Worm (Caenorhabditis elegans) whole organism, young adult: ENCODE data around the gene C17H12.37.

Experiments
- B0019.2 ChIP-seq: fragments of 200-800 bp; sonication (Bioruptor generic); conservative IDR thresholded peaks from 2 replicates; pipeline ENCODE4 v1.3.6; 2022; ENCODE audit warnings: missing genetic modification reagents, missing genetic modification characterization, missing compliant biosample characterization
- B0035.1 ChIP-seq: sonication (generic microtip); optimal IDR thresholded peaks from 2 replicates; lab custom pipeline; 2016; ENCODE audit warnings: missing genetic modification characterization, mild to moderate bottlenecking, missing compliant biosample characterization, missing genotype, missing genetic modification reagents
- B0261.1 ChIP-seq: sonication (generic microtip); optimal IDR thresholded peaks from 2 replicates; lab custom pipeline; 2016; ENCODE audit warnings: mild to moderate bottlenecking, missing genetic modification characterization, moderate library complexity, missing compliant biosample characterization
- D2030.7 ChIP-seq: fragments of 200-800 bp; sonication (Bioruptor generic); IDR thresholded peaks from 2 replicates; pipeline ENCODE4 v1.3.6; 2022; ENCODE audit warnings: missing genetic modification reagents, missing genetic modification characterization, missing compliant biosample characterization
- F23B12.7 ChIP-seq: sonication (generic microtip); optimal IDR thresholded peaks from 2 replicates; lab custom pipeline; 2017; ENCODE audit warnings: missing genetic modification characterization, mild to moderate bottlenecking, missing compliant biosample characterization, antibody characterized with exemption, moderate library complexity; ENCODE audit not compliant: insufficient read depth
- F33H1.4 ChIP-seq: fragments of 200-800 bp; sonication (Bioruptor generic); IDR thresholded peaks from 2 replicates; pipeline ENCODE4 v1.3.6; 2022; ENCODE audit warnings: missing genetic modification reagents, missing genetic modification characterization, missing compliant biosample characterization
- F49E8.2 ChIP-seq: sonication (generic microtip); optimal IDR thresholded peaks from 3 replicates; lab custom pipeline; 2017; ENCODE audit warnings: missing genetic modification characterization, mild to moderate bottlenecking, missing compliant biosample characterization, antibody characterized with exemption, moderate library complexity; ENCODE audit not compliant: insufficient read depth
- K12H6.12 ChIP-seq: fragments of 200-800 bp; sonication (Bioruptor generic); optimal IDR thresholded peaks from 2 replicates; lab custom pipeline; 2018; ENCODE audit warnings: mild to moderate bottlenecking, missing genetic modification characterization, missing compliant biosample characterization
- Y79H2A.3 ChIP-seq: fragments of 200-800 bp; sonication (Bioruptor generic); conservative IDR thresholded peaks from 2 replicates; pipeline ENCODE4 v1.3.6; 2022; ENCODE audit warnings: missing genetic modification reagents, missing genetic modification characterization, missing compliant biosample characterization
- ama-1 ChIP-seq, 3 experiments: fragments of 150-350 bp in 1 of 3; sonication (generic microtip) in 2 of 3; optimal IDR thresholded peaks; 2 replicates each; lab custom pipeline; 2014 to 2018; ENCODE audit warnings: missing biosample characterization in 2 of 3, missing genetic modification characterization in 2 of 3, missing genetic modification reagents in 2 of 3
- athp-1 ChIP-seq: sonication (generic microtip); optimal IDR thresholded peaks from 2 replicates; lab custom pipeline; 2017; ENCODE audit warnings: mild to moderate bottlenecking, missing genetic modification characterization, missing compliant biosample characterization
- attf-3 ChIP-seq: fragments of 200-800 bp; sonication (Bioruptor generic); conservative IDR thresholded peaks from 2 replicates; pipeline ENCODE4 v1.3.6; 2022; ENCODE audit warnings: missing genetic modification reagents, missing genetic modification characterization, missing compliant biosample characterization
- bed-2 ChIP-seq: fragments of 200-800 bp; sonication (Bioruptor generic); IDR thresholded peaks from 2 replicates; pipeline ENCODE4 v1.3.6; 2022; ENCODE audit warnings: missing genetic modification reagents, missing genetic modification characterization, missing compliant biosample characterization
- cebp-1 ChIP-seq, 2 experiments: fragments of 200-800 bp in 1 of 2; sonication (Bioruptor generic) in 1 of 2; sonication (generic microtip) in 1 of 2; IDR thresholded peaks in 1 of 2; optimal IDR thresholded peaks in 1 of 2; 2 replicates each; pipeline versions ENCODE4 v1.3.6 to Lab custom; 2017 to 2022; ENCODE audit warnings: missing compliant biosample characterization in 2 of 2, missing genetic modification characterization in 2 of 2, mild to moderate bottlenecking in 1 of 2, missing genetic modification reagents in 1 of 2, moderate library complexity in 1 of 2
- cebp-2 ChIP-seq: fragments of 200-800 bp; sonication (Bioruptor generic); IDR thresholded peaks from 2 replicates; pipeline ENCODE4 v1.3.6; 2022; ENCODE audit warnings: missing genetic modification characterization, missing compliant biosample characterization
- ceh-27 ChIP-seq: fragments of 200-800 bp; sonication (Bioruptor generic); optimal IDR thresholded peaks from 2 replicates; lab custom pipeline; 2018; ENCODE audit warnings: mild to moderate bottlenecking, missing genetic modification characterization, moderate library complexity, missing compliant biosample characterization
- ceh-58 ChIP-seq: fragments of 200-800 bp; sonication (Bioruptor generic); IDR thresholded peaks from 2 replicates; pipeline ENCODE4 v1.3.6; 2022; ENCODE audit warnings: missing genetic modification characterization, missing compliant biosample characterization
- ceh-91 ChIP-seq: fragments of 200-800 bp; sonication (Bioruptor generic); IDR thresholded peaks from 2 replicates; pipeline ENCODE4 v1.3.6; 2022; ENCODE audit warnings: missing genetic modification reagents, missing genetic modification characterization, missing compliant biosample characterization
- die-1 ChIP-seq: sonication (generic microtip); optimal IDR thresholded peaks from 2 replicates; lab custom pipeline; 2016; ENCODE audit warnings: missing genotype, mild to moderate bottlenecking, missing genetic modification characterization, missing compliant biosample characterization
- dox-1 ChIP-seq: fragments of 200-800 bp; sonication (Bioruptor generic); IDR thresholded peaks from 2 replicates; pipeline ENCODE4 v1.3.6; 2022; ENCODE audit warnings: missing genetic modification reagents, missing genetic modification characterization, missing compliant biosample characterization
- efl-1 ChIP-seq: fragments of 150-350 bp; optimal IDR thresholded peaks from 2 replicates; lab custom pipeline; 2014; ENCODE audit warnings: missing biosample characterization, missing genetic modification reagents, missing genetic modification characterization
- egl-44 ChIP-seq: fragments of 200-800 bp; sonication (Bioruptor generic); IDR thresholded peaks from 2 replicates; pipeline ENCODE4 v1.3.6; 2022; ENCODE audit warnings: missing genetic modification reagents, missing genetic modification characterization, missing compliant biosample characterization
- him-1 ChIP-seq: sonication (generic microtip); optimal IDR thresholded peaks from 2 replicates; lab custom pipeline; 2016; ENCODE audit warnings: missing genotype, missing genetic modification reagents, missing genetic modification characterization, missing compliant biosample characterization
- hmg-1.2 ChIP-seq: fragments of 200-800 bp; sonication (Bioruptor generic); IDR thresholded peaks from 2 replicates; pipeline ENCODE4 v1.3.6; 2022; ENCODE audit warnings: missing genetic modification reagents, missing genetic modification characterization, missing compliant biosample characterization
- hsf-1 ChIP-seq: fragments of 200-800 bp; sonication (Bioruptor generic); IDR thresholded peaks from 2 replicates; pipeline ENCODE4 v1.3.6; 2022; ENCODE audit warnings: missing genetic modification reagents, missing genetic modification characterization, missing compliant biosample characterization
- lin-35 ChIP-seq, 3 experiments: fragments of 150-350 bp in 2 of 3; sonication (generic microtip) in 1 of 3; optimal IDR thresholded peaks; 2 replicates each; lab custom pipeline; 2014 to 2018; ENCODE audit warnings: missing biosample characterization in 3 of 3, missing genetic modification characterization in 3 of 3, missing genetic modification reagents in 3 of 3
- lsl-1 ChIP-seq: fragments of 200-800 bp; sonication (Bioruptor generic); optimal IDR thresholded peaks from 2 replicates; lab custom pipeline; 2018; ENCODE audit warnings: mild to moderate bottlenecking, missing genetic modification characterization, moderate library complexity, missing compliant biosample characterization
- lsy-27 ChIP-seq: sonication (generic microtip); optimal IDR thresholded peaks from 2 replicates; lab custom pipeline; 2017; ENCODE audit warnings: missing genetic modification characterization, mild to moderate bottlenecking, missing compliant biosample characterization, antibody characterized with exemption, missing genotype, borderline replicate concordance; ENCODE audit not compliant: insufficient read depth
- madf-3 ChIP-seq: fragments of 200-800 bp; sonication (Bioruptor generic); IDR thresholded peaks from 2 replicates; pipeline ENCODE4 v1.3.6; 2022; ENCODE audit warnings: missing genetic modification reagents, missing genetic modification characterization, missing compliant biosample characterization
- madf-6 ChIP-seq: fragments of 200-800 bp; sonication (Bioruptor generic); IDR thresholded peaks from 2 replicates; pipeline ENCODE4 v1.3.6; 2022; ENCODE audit warnings: missing genetic modification reagents, missing genetic modification characterization, missing compliant biosample characterization
- madf-8 ChIP-seq: fragments of 200-800 bp; sonication (Bioruptor generic); conservative IDR thresholded peaks from 2 replicates; pipeline ENCODE4 v1.3.6; 2022; ENCODE audit warnings: missing genetic modification reagents, missing genetic modification characterization, missing compliant biosample characterization
- nfyb-1 ChIP-seq: fragments of 200-800 bp; sonication (Bioruptor generic); IDR thresholded peaks from 2 replicates; pipeline ENCODE4 v1.3.6; 2022; ENCODE audit warnings: missing genetic modification reagents, missing genetic modification characterization, missing compliant biosample characterization
- pha-4 ChIP-seq: fragments of 150-350 bp; sonication (generic microtip); optimal IDR thresholded peaks from 2 replicates; lab custom pipeline; 2014; ENCODE audit warnings: missing biosample characterization, missing genetic modification reagents, missing genetic modification characterization
- rpc-1 ChIP-seq, 2 experiments: fragments of 150-350 bp in 1 of 2; sonication (generic microtip) in 1 of 2; optimal IDR thresholded peaks; 2 replicates each; lab custom pipeline; 2014 to 2018; ENCODE audit warnings: missing biosample characterization in 1 of 2, missing genetic modification characterization in 1 of 2, missing genetic modification reagents in 1 of 2, missing genotype in 1 of 2
- sdz-38 ChIP-seq: sonication (generic microtip); optimal IDR thresholded peaks from 2 replicates; lab custom pipeline; 2016; ENCODE audit warnings: missing genotype, missing genetic modification characterization, missing compliant biosample characterization
- snpc-1.1 ChIP-seq: sonication (generic microtip); optimal IDR thresholded peaks from 2 replicates; lab custom pipeline; 2017; ENCODE audit warnings: missing genetic modification characterization, mild to moderate bottlenecking, missing compliant biosample characterization, antibody characterized with exemption, moderate library complexity, missing genotype, missing genetic modification reagents; ENCODE audit not compliant: insufficient read depth
- snpc-4 ChIP-seq, 5 experiments: fragments of 150-350 bp in 1 of 5; sonication (generic microtip) in 4 of 5; optimal IDR thresholded peaks; 2 replicates each; lab custom pipeline; 2014 to 2018; ENCODE audit warnings: missing genetic modification characterization in 5 of 5, missing biosample characterization in 3 of 5, antibody characterized with exemption in 2 of 5, mild to moderate bottlenecking in 2 of 5, missing compliant biosample characterization in 2 of 5, missing genotype in 2 of 5, moderate library complexity in 2 of 5, missing genetic modification reagents in 1 of 5
- tbp1 ChIP-seq: fragments of 200-800 bp; sonication (Bioruptor generic); optimal IDR thresholded peaks from 2 replicates; lab custom pipeline; 2018; ENCODE audit warnings: mild to moderate bottlenecking, missing genetic modification characterization, missing compliant biosample characterization
- unc-130 ChIP-seq: sonication (generic microtip); optimal IDR thresholded peaks from 2 replicates; lab custom pipeline; 2016; ENCODE audit warnings: missing genetic modification reagents, missing genetic modification characterization, missing compliant biosample characterization
- unc-62 ChIP-seq: fragments of 150-350 bp; optimal IDR thresholded peaks from 2 replicates; lab custom pipeline; 2014; ENCODE audit warnings: missing biosample characterization, missing genetic modification reagents, missing genetic modification characterization
- xnd-1 ChIP-seq: sonication (generic microtip); optimal IDR thresholded peaks from 2 replicates; lab custom pipeline; 2016; ENCODE audit warnings: missing genotype, missing genetic modification reagents, missing genetic modification characterization, missing compliant biosample characterization
- ztf-18 ChIP-seq: sonication (generic microtip); optimal IDR thresholded peaks from 2 replicates; lab custom pipeline; 2016; ENCODE audit warnings: missing genotype, mild to moderate bottlenecking, missing genetic modification characterization, missing compliant biosample characterization
- ztf-26 ChIP-seq: sonication (generic microtip); optimal IDR thresholded peaks from 2 replicates; lab custom pipeline; 2017; ENCODE audit warnings: missing genetic modification characterization, missing compliant biosample characterization
- ztf-3 ChIP-seq: fragments of 200-800 bp; sonication (Bioruptor generic); optimal IDR thresholded peaks from 2 replicates; lab custom pipeline; 2018; ENCODE audit warnings: mild to moderate bottlenecking, missing genetic modification characterization, missing compliant biosample characterization

C17H12.37 gene

DNA sequence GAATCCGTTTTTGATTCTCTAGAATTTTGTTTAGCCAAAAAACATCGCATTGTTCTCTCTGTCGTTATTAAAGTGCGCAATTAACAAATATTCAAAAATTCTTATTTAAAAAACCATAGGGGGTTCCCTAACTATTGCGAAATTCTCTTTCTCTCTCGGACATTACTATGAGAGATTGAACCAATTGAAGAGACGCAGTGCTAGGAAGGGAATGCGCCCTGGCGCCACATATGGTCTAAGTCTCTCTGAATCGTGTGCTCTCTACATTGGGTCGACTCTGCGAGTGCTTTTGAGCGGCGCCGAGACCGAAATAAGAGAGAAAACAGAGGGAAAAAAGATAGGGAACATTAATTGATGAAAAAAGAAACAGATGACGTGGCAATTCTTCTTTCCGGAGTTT is 19.0 kb upstream of the C17H12.37 start (continued):
- TF ChIP-seq ceh-27 (GFP tag; lab: Kevin White, UChicago) = peak; percentile 15
- TF ChIP-seq D2030.7 = no peak
- TF ChIP-seq die-1 (tag; lab: Kevin White, UChicago) = no peak
- no peak for TF ChIP-seq rpc-1 (optimal IDR thresholded peaks at IDR 0.05; lab: Kevin White, UChicago)
- no peak for TF ChIP-seq rpc-1 (tag; optimal IDR thresholded peaks at IDR 0.05; lab: Kevin White, UChicago)
- no peak for TF ChIP-seq F23B12.7 (tag; lab: Kevin White, UChicago)
- TF ChIP-seq cebp-2 = 0 out of 2 replicates have a peak, but pooled peaks have one; percentile 57
- no peak for TF ChIP-seq madf-3 (GFP tag; lab: Robert Waterston, UW)
- no peak for TF ChIP-seq hsf-1
- no peak for TF ChIP-seq B0035.1 (tag; lab: Kevin White, UChicago)
- no peak for TF ChIP-seq attf-3 (GFP tag; lab: Robert Waterston, UW)
- 0 out of 2 replicates have a peak, but pooled peaks have one; percentile 35 for TF ChIP-seq nfyb-1 (GFP tag; lab: Robert Waterston, UW)
- TF ChIP-seq pha-4 = peak; percentile 38
- no peak for TF ChIP-seq bed-2 (GFP tag; lab: Robert Waterston, UW)
- no peak for TF ChIP-seq ama-1 (optimal IDR thresholded peaks at IDR 0.05; lab: Kevin White, UChicago)
- TF ChIP-seq ama-1 (GFP tag; optimal IDR thresholded peaks at IDR 0.05; lab: Kevin White, UChicago) = no peak
- TF ChIP-seq K12H6.12 = peak; percentile 57
- no peak for TF ChIP-seq sdz-38
- no peak for TF ChIP-seq xnd-1
- no peak for TF ChIP-seq egl-44 (GFP tag; lab: Robert Waterston, UW)
- TF ChIP-seq Y79H2A.3 (GFP tag; lab: Robert Waterston, UW) = no peak
- TF ChIP-seq madf-6 (GFP tag; lab: Robert Waterston, UW) = no peak
- no peak for TF ChIP-seq him-1 (tag; lab: Kevin White, UChicago)
- TF ChIP-seq F49E8.2 (tag; lab: Kevin White, UChicago) = no peak
- TF ChIP-seq cebp-1 (GFP tag; IDR thresholded peaks at IDR 0.05; lab: Robert Waterston, UW) = peak; percentile 98
- TF ChIP-seq cebp-1 (tag; optimal IDR thresholded peaks at IDR 0.05; lab: Kevin White, UChicago) = peak; percentile 99
- no peak for TF ChIP-seq B0019.2 (GFP tag; lab: Robert Waterston, UW)
- TF ChIP-seq ztf-26 (tag; lab: Kevin White, UChicago) = no peak
- no peak for TF ChIP-seq athp-1 (tag; lab: Kevin White, UChicago)

- TF ChIP-seq dox-1 (GFP tag; lab: Robert Waterston, UW) (0 out of 2 replicates have a peak, but pooled peaks have one; percentile 4), unc-62 (GFP tag; lab: Kevin White, UChicago) (no peak), ztf-3 (GFP tag; lab: Kevin White, UChicago) (no peak), lin-35 (GFP tag; optimal IDR thresholded peaks at IDR 0.05; lab: Kevin White, UChicago) (no peak), unc-130 (GFP tag; lab: Kevin White, UChicago) (no peak), snpc-4 (GFP tag; optimal IDR thresholded peaks at IDR 0.05; lab: Kevin White, UChicago) (peak; percentile 60), snpc-4 (tag; optimal IDR thresholded peaks at IDR 0.05; lab: Kevin White, UChicago) (peak in 2 of 4 experiments; percentile 61 to 65), him-1 (tag; lab: Kevin White, UChicago) (peak; percentile 6), madf-6 (GFP tag; lab: Robert Waterston, UW) (peak; percentile 73), F49E8.2 (tag; lab: Kevin White, UChicago) (peak; percentile 34), efl-1 (GFP tag; lab: Kevin White, UChicago) (peak; percentile 36), lsl-1 (GFP tag; lab: Kevin White, UChicago) (peak; percentile 94), ceh-91 (GFP tag; lab: Robert Waterston, UW) (peak; percentile 59), B0261.1 (no peak), D2030.7 (0 out of 2 replicates have a peak, but pooled peaks have one; percentile 25), F33H1.4 (GFP tag; lab: Robert Waterston, UW) (peak; percentile 83), lsy-27 (tag; lab: Kevin White, UChicago) (no peak), madf-8 (GFP tag; lab: Robert Waterston, UW) (peak; percentile 26; the same call in 1 of the 2 replicates), ceh-58 (GFP tag; lab: Robert Waterston, UW) (no peak), snpc-1.1 (peak; percentile 43), xnd-1 (peak; percentile 60), hmg-1.2 (no peak), tbp1 (GFP tag; lab: Kevin White, UChicago) (peak; percentile 32), ztf-18 (no peak)
Observed at ce11 chrIV:6789950-6790349, 15.0 kb upstream of the C17H12.37 start.
